Fruit fly (Drosophila melanogaster) whole organism, pupa: ENCODE data around the gene CG11109.
A peak's percentile ranks its signal among the peaks of the same experiment; 100 is the strongest.

Experiments used
- CG10348 ChIP-seq: fragments of 200-800 bp; sonication (Bioruptor generic); IDR thresholded peaks from 2 replicates; pipeline ENCODE4 v1.3.6; 2022; ENCODE audit warnings: missing biosample characterization, missing genetic modification characterization
- CG12605 ChIP-seq: fragments of 200-800 bp; sonication (Bioruptor generic); IDR thresholded peaks from 2 replicates; pipeline ENCODE4 v1.3.6; 2022; ENCODE audit warnings: missing biosample characterization, missing genetic modification characterization
- CG13204 ChIP-seq: fragments of 200-800 bp; sonication (Bioruptor generic); optimal IDR thresholded peaks from 2 replicates; lab custom pipeline; 2018; ENCODE audit warnings: missing biosample characterization, mild to moderate bottlenecking, missing genetic modification characterization, moderate library complexity
- CG14655 ChIP-seq: fragments of 200-800 bp; sonication (Bioruptor generic); optimal IDR thresholded peaks from 3 replicates; lab custom pipeline; 2017; ENCODE audit warnings: mild to moderate bottlenecking, missing biosample characterization, missing genetic modification reagents, missing genetic modification characterization
- CG15710 ChIP-seq: fragments of 200-800 bp; sonication (Bioruptor generic); optimal IDR thresholded peaks from 2 replicates; lab custom pipeline; 2018; ENCODE audit warnings: missing biosample characterization, mild to moderate bottlenecking, missing genetic modification characterization, moderate library complexity
- CG17806 ChIP-seq: fragments of 200-800 bp; sonication (Bioruptor generic); optimal IDR thresholded peaks from 2 replicates; lab custom pipeline; 2018; ENCODE audit warnings: missing biosample characterization, mild to moderate bottlenecking, missing genetic modification characterization, moderate library complexity
- CG32121 ChIP-seq: fragments of 200-800 bp; sonication (Bioruptor generic); IDR thresholded peaks from 2 replicates; pipeline ENCODE4 v1.3.6; 2022; ENCODE audit warnings: missing biosample characterization, missing genetic modification characterization
- CG34367 ChIP-seq: fragments of 200-800 bp; sonication (Bioruptor generic); optimal IDR thresholded peaks from 2 replicates; lab custom pipeline; 2018; ENCODE audit warnings: missing biosample characterization, mild to moderate bottlenecking, missing genetic modification characterization
- CG4496 ChIP-seq: fragments of 200-800 bp; sonication (Bioruptor generic); IDR thresholded peaks from 3 replicates; pipeline ENCODE4 v1.3.6; 2022; ENCODE audit warnings: missing biosample characterization, missing genetic modification characterization
- CG8159 ChIP-seq: fragments of 200-800 bp; sonication (Bioruptor generic); optimal IDR thresholded peaks from 3 replicates; lab custom pipeline; 2018; ENCODE audit warnings: missing biosample characterization, mild to moderate bottlenecking, missing genetic modification characterization, moderate library complexity
- CG8301 ChIP-seq: fragments of 200-800 bp; sonication (Bioruptor generic); optimal IDR thresholded peaks from 2 replicates; lab custom pipeline; 2018; ENCODE audit warnings: missing biosample characterization, mild to moderate bottlenecking, missing genetic modification characterization
- CG9948 ChIP-seq: fragments of 200-800 bp; sonication (Bioruptor generic); optimal IDR thresholded peaks from 2 replicates; lab custom pipeline; 2018; ENCODE audit warnings: missing biosample characterization, mild to moderate bottlenecking, missing genetic modification characterization, moderate library complexity
- D1 ChIP-seq: fragments of 200-800 bp; sonication (Bioruptor generic); optimal IDR thresholded peaks from 2 replicates; lab custom pipeline; 2018; ENCODE audit warnings: missing biosample characterization, mild to moderate bottlenecking, missing genetic modification characterization, moderate library complexity
- EcR ChIP-seq: fragments of 200-800 bp; sonication (Bioruptor generic); optimal IDR thresholded peaks from 3 replicates; lab custom pipeline; 2019; ENCODE audit warnings: missing biosample characterization, missing genetic modification characterization, mild to moderate bottlenecking, moderate library complexity, missing genetic modification reagents
- Ets98B ChIP-seq: fragments of 200-800 bp; sonication (Bioruptor generic); IDR thresholded peaks from 2 replicates; pipeline ENCODE4 v1.3.6; 2022; ENCODE audit warnings: missing biosample characterization, missing genetic modification characterization
- Pif1A ChIP-seq: fragments of 200-800 bp; sonication (Bioruptor generic); optimal IDR thresholded peaks from 3 replicates; lab custom pipeline; 2016; ENCODE audit warnings: missing biosample characterization, missing genetic modification characterization
- Pif1B ChIP-seq: fragments of 200-800 bp; sonication (Bioruptor generic); optimal IDR thresholded peaks from 3 replicates; lab custom pipeline; 2016; ENCODE audit warnings: missing biosample characterization, missing genetic modification characterization
- Snoo ChIP-seq: fragments of 200-800 bp; sonication (Bioruptor generic); optimal IDR thresholded peaks from 3 replicates; lab custom pipeline; 2017; ENCODE audit warnings: missing biosample characterization, mild to moderate bottlenecking, missing genetic modification characterization, inconsistent platforms
- fd96Ca ChIP-seq: fragments of 200-800 bp; sonication (Bioruptor generic); IDR thresholded peaks from 3 replicates; pipeline ENCODE4 v1.3.6; 2022; ENCODE audit warnings: missing biosample characterization, missing genetic modification characterization
- gl ChIP-seq: fragments of 200-800 bp; sonication (Bioruptor generic); optimal IDR thresholded peaks from 2 replicates; lab custom pipeline; 2018; ENCODE audit warnings: missing biosample characterization, mild to moderate bottlenecking, missing genetic modification characterization
- rn ChIP-seq: fragments of 200-800 bp; sonication (Bioruptor generic); IDR thresholded peaks from 2 replicates; pipeline ENCODE4 v1.3.6; 2022; ENCODE audit warnings: missing biosample characterization, missing genetic modification characterization

CG11109 gene

DNA sequence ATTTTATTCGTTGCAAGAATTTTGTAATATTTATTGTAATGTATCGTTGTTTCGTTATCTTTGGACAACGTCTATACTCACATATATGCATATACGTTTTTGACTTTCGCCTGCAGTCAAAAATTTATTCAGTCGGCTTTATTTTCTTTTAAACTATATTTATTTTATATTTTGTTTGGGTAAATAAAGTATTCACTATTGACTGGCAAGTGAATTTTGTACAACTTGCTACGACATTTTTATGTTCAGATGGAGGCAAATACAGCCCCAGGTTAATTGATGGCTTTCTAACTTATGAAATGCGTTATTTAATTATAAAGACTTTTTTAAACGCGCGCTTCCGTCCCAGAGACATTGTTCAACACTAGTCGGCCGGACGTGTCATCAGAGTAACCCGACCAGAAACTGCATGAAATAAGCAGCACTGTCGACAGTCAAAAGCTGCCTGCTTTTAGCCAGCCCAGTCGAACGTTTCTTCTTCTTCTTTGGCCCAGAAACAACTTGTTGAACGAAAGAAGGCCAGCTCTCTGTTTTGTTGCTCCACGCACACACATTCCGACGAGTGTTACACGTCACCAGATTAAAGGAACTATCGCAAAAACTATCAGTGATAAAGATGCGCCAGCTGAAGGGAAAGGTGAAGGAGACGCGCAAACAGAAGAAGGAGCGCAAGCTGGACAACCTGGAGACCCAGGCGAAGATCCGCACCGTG, 8.5 kb upstream of the CG11109 start, which contains the start of gene CG33169:
Gene CG33169, plus strand, starts transcription at position 498 of the 712 bp plus-strand sequence.
- TF ChIP-seq CG12605 (GFP tag; lab: Robert Waterston, UW) (peak; percentile 91), EcR (GFP tag; lab: Kevin White, UChicago) (peak; percentile 18), CG8301 (tag; lab: Kevin White, UChicago) (no peak), CG15710 (tag; lab: Kevin White, UChicago) (peak; percentile 55), CG13204 (GFP tag; lab: Kevin White, UChicago) (no peak), Pif1A (GFP tag; lab: Kevin White, UChicago) (peak; percentile 2), CG14655 (peak; percentile 12), rn (GFP tag; lab: Robert Waterston, UW) (peak; percentile 77), Snoo (tag; lab: Kevin White, UChicago) (peak; percentile 74), CG9948 (no peak), CG32121 (GFP tag; lab: Robert Waterston, UW) (peak; percentile 66), Pif1B (peak; percentile 15), CG8159 (peak; percentile 15), fd96Ca (GFP tag; lab: Robert Waterston, UW) (peak; percentile 59; the same call in 1 of the 3 replicates), CG17806 (peak; percentile 40), D1 (tag; lab: Kevin White, UChicago) (peak; percentile 42), CG4496 (GFP tag; lab: Robert Waterston, UW) (peak; percentile 82), CG34367 (no peak), gl (no peak), Ets98B (peak; percentile 64), CG10348 (GFP tag; lab: Robert Waterston, UW) (peak; percentile 43; the same call in 1 of the 2 replicates)
- TF ChIP-seq, all 21 proteins: peak for 16

DNA sequence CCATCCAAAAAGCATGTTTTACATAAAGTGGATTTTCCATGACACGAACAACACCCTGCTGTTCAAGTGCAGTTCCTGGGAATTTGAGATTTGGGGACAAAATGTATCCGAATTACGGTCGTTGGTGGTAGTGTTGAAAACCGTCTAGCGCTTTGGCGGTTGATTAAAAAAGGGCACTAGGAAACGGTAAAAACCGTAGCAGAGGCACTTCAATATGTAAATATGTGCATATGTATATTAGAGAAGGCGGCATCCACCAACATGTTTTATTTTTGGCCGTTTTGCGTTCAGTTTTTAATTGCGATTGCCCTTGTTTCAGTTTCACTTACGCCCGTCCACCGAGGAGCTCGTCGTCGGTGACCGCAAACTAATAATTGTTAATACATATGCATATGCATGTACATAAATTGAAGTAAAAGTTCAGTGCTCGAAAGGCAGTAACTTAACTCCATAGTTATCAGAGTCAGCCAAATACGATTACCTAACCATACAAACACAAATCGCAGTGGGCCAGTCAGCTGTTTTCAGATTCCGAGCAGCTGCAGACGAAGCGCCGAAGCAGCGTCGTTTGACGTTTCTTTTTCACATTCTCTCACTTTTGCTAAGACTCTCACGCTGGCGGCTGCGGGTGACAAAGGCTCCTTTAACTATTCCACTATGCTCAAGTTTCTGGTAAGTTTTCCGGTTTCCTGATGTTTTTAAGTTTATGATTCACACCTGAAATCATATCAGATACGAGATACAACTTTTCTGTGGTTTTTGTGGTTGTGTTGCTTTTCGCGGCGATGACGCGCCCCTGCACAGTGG, 7.5 kb upstream of the CG11109 start, which contains the start of gene CG33170:
Gene CG33170, plus strand, starts transcription at position 347 of the 807 bp plus-strand sequence.
- peak; percentile 14 for TF ChIP-seq gl
- TF ChIP-seq CG34367 = no peak
- TF ChIP-seq CG8301 (tag; lab: Kevin White, UChicago) = no peak
- no peak for TF ChIP-seq CG32121 (GFP tag; lab: Robert Waterston, UW)
- TF ChIP-seq rn (GFP tag; lab: Robert Waterston, UW) = no peak
- 0 out of 3 replicates have a peak, but pooled peaks have one; percentile 52 for TF ChIP-seq fd96Ca (GFP tag; lab: Robert Waterston, UW)
- 0 out of 3 replicates have a peak, but pooled peaks have one; percentile 6 for TF ChIP-seq CG4496 (GFP tag; lab: Robert Waterston, UW)
- TF ChIP-seq Snoo (tag; lab: Kevin White, UChicago) = no peak
- TF ChIP-seq Pif1B = no peak
- peak; percentile 8 for TF ChIP-seq EcR (GFP tag; lab: Kevin White, UChicago)
- TF ChIP-seq, all 21 proteins: peak for 4

DNA sequence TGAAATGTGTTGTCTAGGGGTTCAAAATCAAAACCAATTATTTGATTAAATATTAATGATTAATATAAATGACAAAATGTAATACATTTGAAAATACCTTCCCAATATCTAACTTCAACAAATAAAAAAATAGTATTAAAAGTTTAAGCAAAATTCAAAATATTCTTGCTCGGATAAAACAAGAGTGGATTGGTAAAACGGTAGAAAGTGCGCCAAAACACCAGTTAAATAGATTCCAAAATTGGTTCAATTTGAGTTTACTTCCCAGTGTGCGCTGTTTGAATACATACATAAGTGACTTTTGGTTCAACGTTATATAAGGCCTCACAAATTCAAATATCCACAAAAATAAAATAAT, 7.0 kb upstream of the CG11109 start:
- TF ChIP-seq CG32121 (GFP tag; lab: Robert Waterston, UW) = peak; percentile 74
- TF ChIP-seq CG8159 = peak; percentile 65
- peak; percentile 71 for TF ChIP-seq Pif1A (GFP tag; lab: Kevin White, UChicago)
- TF ChIP-seq fd96Ca (GFP tag; lab: Robert Waterston, UW) = no peak; the same call in 2 of the 3 replicates
- TF ChIP-seq CG9948 = peak; percentile 54
- no peak for TF ChIP-seq D1 (tag; lab: Kevin White, UChicago)
- peak; percentile 72 for TF ChIP-seq Snoo (tag; lab: Kevin White, UChicago)
- TF ChIP-seq CG8301 (tag; lab: Kevin White, UChicago) = peak; percentile 63
- no peak for TF ChIP-seq CG34367
- peak; percentile 64 for TF ChIP-seq CG15710 (tag; lab: Kevin White, UChicago)
- TF ChIP-seq CG10348 (GFP tag; lab: Robert Waterston, UW) = no peak
- peak; percentile 33; the same call in 2 of the 3 replicates for TF ChIP-seq CG4496 (GFP tag; lab: Robert Waterston, UW)
- TF ChIP-seq Pif1B = peak; percentile 84
- TF ChIP-seq CG12605 (GFP tag; lab: Robert Waterston, UW) = 0 out of 2 replicates have a peak, but pooled peaks have one; percentile 25
- TF ChIP-seq CG17806 = peak; percentile 51

DNA sequence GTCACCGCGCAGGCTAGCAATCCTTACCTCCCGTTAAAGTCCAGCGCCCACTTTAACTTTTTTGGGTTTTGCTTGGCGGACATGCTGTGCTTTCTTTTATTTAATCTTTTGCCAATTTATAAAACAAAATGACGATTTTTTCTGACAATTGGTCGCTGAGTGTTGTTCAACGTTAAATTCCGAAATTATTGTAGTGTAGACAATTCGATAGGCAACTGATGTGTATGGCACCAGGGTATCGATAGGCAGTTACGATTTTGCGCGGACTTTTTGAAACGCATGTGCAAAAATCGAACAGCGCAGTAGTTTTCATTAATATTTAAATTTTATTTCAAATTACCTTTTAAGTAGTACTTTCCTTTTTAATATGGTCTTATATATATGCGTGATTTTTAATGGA, 3.9 kb upstream of the CG11109 start, which contains the start of gene EMC4:
Gene EMC4, minus strand, starts transcription at position 174 of the 400 bp plus-strand sequence.
- peak; percentile 28 for TF ChIP-seq Snoo (tag; lab: Kevin White, UChicago)
- 0 out of 3 replicates have a peak, but pooled peaks have one; percentile 43 for TF ChIP-seq CG4496 (GFP tag; lab: Robert Waterston, UW)
- TF ChIP-seq CG15710 (tag; lab: Kevin White, UChicago) = peak; percentile 11
- no peak for TF ChIP-seq CG8159
- TF ChIP-seq Ets98B = peak; percentile 39; the same call in 1 of the 2 replicates
- TF ChIP-seq EcR (GFP tag; lab: Kevin White, UChicago) = no peak
- TF ChIP-seq CG14655 = no peak

DNA sequence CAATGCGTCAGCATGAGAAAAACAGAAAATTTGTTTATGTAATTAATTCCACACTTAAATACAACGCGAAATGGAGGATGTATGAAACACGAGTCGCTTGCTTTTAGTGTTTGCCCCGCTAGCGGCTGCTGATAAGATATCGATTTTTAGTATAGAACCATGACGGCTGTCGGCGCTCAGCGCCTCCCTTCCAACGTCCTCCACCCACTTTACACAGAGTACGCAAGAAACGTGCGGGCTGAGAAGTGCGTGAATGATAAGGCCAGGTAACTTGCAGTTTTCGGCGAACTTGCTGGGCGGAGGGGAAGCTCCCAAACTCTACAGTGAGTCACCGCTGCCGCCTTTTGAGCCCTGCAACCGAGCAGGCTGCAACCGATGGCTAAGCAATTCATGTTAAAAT, 1.6 kb upstream of the CG11109 start:
- no peak for TF ChIP-seq CG8301 (tag; lab: Kevin White, UChicago)
- TF ChIP-seq D1 (tag; lab: Kevin White, UChicago) = no peak
- no peak for TF ChIP-seq rn (GFP tag; lab: Robert Waterston, UW)
- TF ChIP-seq CG15710 (tag; lab: Kevin White, UChicago) = no peak
- TF ChIP-seq Ets98B = no peak
- no peak for TF ChIP-seq CG12605 (GFP tag; lab: Robert Waterston, UW)
- no peak for TF ChIP-seq CG32121 (GFP tag; lab: Robert Waterston, UW)
- TF ChIP-seq EcR (GFP tag; lab: Kevin White, UChicago) = no peak
- no peak for TF ChIP-seq CG17806
- TF ChIP-seq Snoo (tag; lab: Kevin White, UChicago) = no peak
- TF ChIP-seq fd96Ca (GFP tag; lab: Robert Waterston, UW) = no peak
- no peak for TF ChIP-seq CG14655
- TF ChIP-seq CG10348 (GFP tag; lab: Robert Waterston, UW) = no peak
